Worm (Caenorhabditis elegans) whole organism, mixed stage, embryonic: ENCODE measurements around the gene D1014.6.

Source experiments
- lin-13 ChIP-seq: fragments of 150-350 bp; optimal IDR thresholded peaks from 2 replicates; lab custom pipeline; 2014; ENCODE audit warnings: missing biosample characterization, missing genetic modification characterization
- lsy-2 ChIP-seq: fragments of 150-350 bp; optimal IDR thresholded peaks from 2 replicates; lab custom pipeline; 2014; ENCODE audit warnings: missing biosample characterization, missing genetic modification characterization
- unc-39 ChIP-seq: fragments of 150-350 bp; optimal IDR thresholded peaks from 2 replicates; lab custom pipeline; 2014; ENCODE audit warnings: missing biosample characterization, missing genetic modification characterization

ce11 chrV:8130812-8131211 lies 9.8 kb downstream of the D1014.6 start:
- TF ChIP-seq lsy-2 (tag; lab: Kevin White, UChicago) (no peak), lin-13 (tag; lab: Kevin White, UChicago) (no peak), unc-39 (tag; lab: Kevin White, UChicago) (no peak)
